Worm (Caenorhabditis elegans) whole organism, late embryonic: ENCODE measurements around the gene F10G7.10.

Source experiments
- ceh-24 ChIP-seq: sonication (generic microtip); optimal IDR thresholded peaks from 2 replicates; lab custom pipeline; 2016; ENCODE audit warnings: mild to moderate bottlenecking, missing genetic modification characterization, missing compliant biosample characterization
- dve-1 ChIP-seq: sonication (generic microtip); optimal IDR thresholded peaks from 2 replicates; lab custom pipeline; 2017; ENCODE audit warnings: antibody characterized with exemption, mild to moderate bottlenecking, missing genetic modification characterization, missing compliant biosample characterization
- hlh-13 ChIP-seq: fragments of 200-800 bp; sonication (Bioruptor generic); optimal IDR thresholded peaks from 2 replicates; lab custom pipeline; 2018; ENCODE audit warnings: mild to moderate bottlenecking, missing genetic modification characterization, missing compliant biosample characterization
- pha-4 ChIP-seq: fragments of 150-350 bp; optimal IDR thresholded peaks from 2 replicates; lab custom pipeline; 2018; ENCODE audit warnings: missing biosample characterization, missing genetic modification reagents, missing genetic modification characterization
- sox-4 ChIP-seq: sonication (generic microtip); optimal IDR thresholded peaks from 2 replicates; lab custom pipeline; 2017; ENCODE audit warnings: mild to moderate bottlenecking, missing genetic modification characterization, inconsistent platforms, missing compliant biosample characterization
- tbx-2 ChIP-seq: sonication (generic microtip); optimal IDR thresholded peaks from 2 replicates; lab custom pipeline; 2016; ENCODE audit warnings: missing genetic modification characterization, missing compliant biosample characterization
- unc-3 ChIP-seq, 2 experiments: fragments of 200-800 bp in 1 of 2; sonication (Bioruptor generic) in 1 of 2; sonication (generic microtip) in 1 of 2; conservative IDR thresholded peaks in 1 of 2; optimal IDR thresholded peaks in 1 of 2; 2 replicates each; pipeline versions ENCODE4 v1.3.6 to Lab custom; 2016 to 2022; ENCODE audit warnings: missing compliant biosample characterization in 2 of 2, missing genetic modification characterization in 2 of 2, missing genetic modification reagents in 1 of 2
- unc-42 ChIP-seq: sonication (generic microtip); optimal IDR thresholded peaks from 2 replicates; lab custom pipeline; 2016; ENCODE audit warnings: missing genotype, missing genetic modification characterization, missing compliant biosample characterization
- unc-86 ChIP-seq: sonication (generic microtip); optimal IDR thresholded peaks from 2 replicates; lab custom pipeline; 2016; ENCODE audit warnings: missing genetic modification characterization, missing compliant biosample characterization

ce11 chrII:4737348-4737747, 11.3 kb upstream of the F10G7.10 start, which contains the start of gene ctsa-1.1:
- TF ChIP-seq unc-42 (tag; lab: Kevin White, UChicago) (no peak), hlh-13 (no peak), unc-3 (GFP tag; conservative IDR thresholded peaks at IDR 0.05; lab: Robert Waterston, UW) (no peak), unc-3 (tag; optimal IDR thresholded peaks at IDR 0.05; lab: Kevin White, UChicago) (no peak), tbx-2 (no peak), ceh-24 (tag; lab: Kevin White, UChicago) (no peak), sox-4 (tag; lab: Kevin White, UChicago) (no peak), unc-86 (tag; lab: Kevin White, UChicago) (no peak), dve-1 (tag; lab: Kevin White, UChicago) (no peak), pha-4 (no peak)
